Fruit fly (Drosophila melanogaster): ENCODE results near the gene Hip1.

Gene Hip1

DNA sequence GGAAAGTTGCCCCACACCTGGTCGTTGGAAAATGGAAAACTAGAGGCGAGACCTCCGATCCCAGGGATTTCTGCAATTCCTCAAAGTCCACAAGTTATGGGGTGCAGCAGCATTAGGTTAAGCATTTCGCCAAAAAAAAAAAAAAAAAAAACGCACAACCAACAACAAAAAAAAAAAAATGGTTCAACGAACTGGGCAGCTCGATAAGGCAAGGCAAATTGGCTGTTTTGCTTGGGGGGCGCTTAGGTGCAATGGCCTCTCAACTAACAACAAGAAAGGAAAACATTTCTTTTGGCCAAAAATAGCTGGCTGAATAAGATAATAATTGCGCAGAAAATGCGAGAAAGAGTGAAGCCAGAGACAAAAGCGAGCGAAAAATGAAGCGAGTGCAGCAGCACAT lies 26.8 kb upstream of the Hip1 start:
- TF ChIP-seq Sin3A (optimal IDR thresholded peaks at IDR 0.05) (no peak), Myc (optimal IDR thresholded peaks at IDR 0.05) (no peak), ttk (optimal IDR thresholded peaks at IDR 0.05) (no peak), insv (optimal IDR thresholded peaks at IDR 0.05) (no peak), h (optimal IDR thresholded peaks at IDR 0.05) (no peak), psq (optimal IDR thresholded peaks at IDR 0.05) (no peak)

DNA sequence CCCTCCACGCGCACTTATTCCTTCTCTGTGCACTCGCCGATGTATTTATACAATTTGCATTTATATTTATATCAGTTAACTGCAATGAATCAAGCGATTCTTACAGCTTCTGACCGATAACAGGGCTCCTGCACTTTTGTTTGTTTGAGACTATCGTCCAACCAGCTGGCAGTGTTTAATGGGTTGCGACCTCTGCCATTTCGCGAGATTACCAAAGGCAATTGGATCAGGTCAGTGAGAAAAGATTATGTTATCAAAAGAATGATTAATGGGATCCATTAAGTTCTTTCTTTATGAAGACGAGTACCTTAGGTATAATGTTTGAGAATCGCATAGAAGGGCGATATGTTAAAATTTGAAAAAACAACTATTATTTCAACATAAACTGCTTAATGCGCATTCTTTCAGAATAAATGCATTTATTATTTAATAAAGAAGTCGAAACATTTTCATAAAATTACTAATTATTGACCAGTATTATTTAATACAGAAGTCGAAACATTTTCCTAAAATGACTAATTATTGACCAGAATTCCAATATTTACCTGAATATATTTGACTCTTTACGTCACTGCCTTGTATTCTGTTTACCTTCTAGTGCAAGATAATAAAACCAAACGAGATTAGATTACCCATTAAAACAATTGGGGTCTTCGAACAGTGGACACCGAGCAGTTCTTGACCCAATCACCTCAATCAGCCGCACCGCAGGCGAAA lies 26.2 kb upstream of the Hip1 start:
- TF ChIP-seq psq (optimal IDR thresholded peaks at IDR 0.05) (no peak), ttk (optimal IDR thresholded peaks at IDR 0.05) (no peak), insv (optimal IDR thresholded peaks at IDR 0.05) (no peak), Sin3A (optimal IDR thresholded peaks at IDR 0.05) (no peak)

DNA sequence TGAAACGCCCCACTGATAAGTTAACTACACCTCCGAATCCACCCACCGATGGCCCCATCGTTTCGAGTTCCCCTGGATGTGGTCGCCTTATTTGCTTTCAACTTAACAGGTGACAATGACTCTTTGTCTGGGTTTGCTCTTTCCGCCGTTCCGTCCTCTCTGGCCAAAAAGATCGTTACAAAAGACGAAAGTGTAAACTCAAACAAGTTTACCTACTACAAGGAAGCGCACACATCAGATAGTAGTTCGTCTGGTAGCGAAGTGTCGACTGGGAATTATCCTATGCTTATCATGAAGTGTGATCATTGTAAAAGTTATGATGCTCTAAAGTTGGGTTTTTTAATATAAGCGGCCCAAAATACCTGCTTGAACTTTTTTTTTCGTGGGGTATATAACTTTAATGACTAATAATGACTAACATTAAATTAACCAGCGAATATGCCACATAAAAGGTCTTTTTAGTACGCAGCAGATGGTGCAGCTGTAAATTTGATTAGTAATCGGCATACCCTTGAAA lies 25.5 kb upstream of the Hip1 start:
- TF ChIP-seq insv (optimal IDR thresholded peaks at IDR 0.05) (no peak), h (optimal IDR thresholded peaks at IDR 0.05) (no peak)

DNA sequence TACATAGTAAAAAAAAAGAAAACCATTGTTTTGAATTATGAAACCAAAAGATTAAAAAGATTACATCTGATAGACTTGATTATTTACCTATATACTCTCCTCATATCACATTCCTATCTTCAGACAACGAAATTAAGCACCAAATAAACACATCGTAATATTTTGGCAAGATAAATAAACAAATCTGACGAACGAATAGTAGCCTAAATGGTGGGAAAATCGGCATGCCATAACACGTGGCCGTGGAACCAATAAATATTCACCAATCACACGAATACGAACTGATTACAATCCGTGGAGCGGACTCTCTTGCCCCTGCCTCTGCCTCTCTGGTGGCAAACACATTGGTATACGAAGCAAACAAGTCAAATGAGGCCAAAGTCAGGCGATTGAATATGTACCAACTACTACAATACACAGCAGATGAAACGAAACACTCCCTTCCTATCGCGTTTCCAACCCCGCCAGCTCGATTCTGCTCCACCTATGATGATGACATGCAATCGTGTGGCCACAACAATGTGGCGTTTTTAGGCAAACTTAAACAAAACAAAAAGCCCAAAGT lies 22.8 kb upstream of the Hip1 start:
- TF ChIP-seq h (optimal IDR thresholded peaks at IDR 0.05) = no peak
- no peak for TF ChIP-seq insv (optimal IDR thresholded peaks at IDR 0.05)
- TF ChIP-seq Myc (optimal IDR thresholded peaks at IDR 0.05) = no peak
- TF ChIP-seq Sin3A (optimal IDR thresholded peaks at IDR 0.05) = no peak
- TF ChIP-seq ttk (optimal IDR thresholded peaks at IDR 0.05) = no peak
- TF ChIP-seq psq (optimal IDR thresholded peaks at IDR 0.05) = no peak

DNA sequence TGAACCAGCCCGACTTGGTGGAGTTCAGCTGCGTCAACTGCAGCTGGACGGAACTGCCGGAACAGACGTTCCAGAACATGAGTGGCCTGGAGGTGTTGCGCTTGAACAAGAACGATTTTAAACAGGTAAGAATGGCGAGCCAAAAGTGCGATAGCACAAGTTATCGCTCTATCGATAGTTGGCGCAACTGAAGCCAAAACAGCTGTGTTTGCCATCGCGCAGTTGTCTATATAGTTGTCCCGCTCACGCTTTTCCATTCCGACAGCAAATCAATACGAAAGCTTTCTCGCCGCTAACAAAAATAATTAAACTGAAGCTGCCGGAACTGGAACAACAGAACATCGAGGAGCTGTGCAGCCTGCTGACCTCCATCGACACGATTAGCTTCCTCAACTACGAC lies 21.2 kb upstream of the Hip1 start:
- TF ChIP-seq Myc (optimal IDR thresholded peaks at IDR 0.05) (no peak), h (optimal IDR thresholded peaks at IDR 0.05) (no peak), psq (optimal IDR thresholded peaks at IDR 0.05) (no peak), insv (optimal IDR thresholded peaks at IDR 0.05) (no peak), ttk (optimal IDR thresholded peaks at IDR 0.05) (no peak), Sin3A (optimal IDR thresholded peaks at IDR 0.05) (no peak)

DNA sequence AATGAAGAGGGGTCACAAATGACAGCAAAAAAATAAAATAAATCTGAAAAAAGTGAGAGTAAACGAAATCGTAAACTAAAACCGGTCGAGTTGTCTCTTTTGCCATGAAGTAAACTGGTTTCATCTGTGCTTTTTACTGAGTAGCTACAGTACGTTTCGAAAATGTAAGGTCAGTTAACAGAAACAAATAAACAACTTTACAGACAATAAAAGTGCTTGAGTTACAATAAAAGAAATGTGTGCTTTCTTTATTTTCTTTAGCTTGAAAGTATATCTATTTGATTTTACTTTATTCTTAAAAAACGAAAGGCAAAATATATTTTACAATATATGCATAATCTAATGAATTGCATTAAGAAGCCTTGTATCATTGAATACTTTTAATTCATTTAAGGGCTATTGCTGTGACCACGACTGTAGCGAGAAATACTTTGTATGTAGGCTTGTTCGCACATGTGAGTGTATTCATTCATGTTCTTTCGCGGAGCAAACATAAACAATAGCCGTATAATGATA lies 19.6 kb upstream of the Hip1 start:
- TF ChIP-seq psq (optimal IDR thresholded peaks at IDR 0.05) = no peak
- no peak for TF ChIP-seq ttk (optimal IDR thresholded peaks at IDR 0.05)
- TF ChIP-seq Sin3A (optimal IDR thresholded peaks at IDR 0.05) = no peak
- no peak for TF ChIP-seq Myc (optimal IDR thresholded peaks at IDR 0.05)
- TF ChIP-seq insv (optimal IDR thresholded peaks at IDR 0.05) = no peak
- no peak for TF ChIP-seq h (optimal IDR thresholded peaks at IDR 0.05)

DNA sequence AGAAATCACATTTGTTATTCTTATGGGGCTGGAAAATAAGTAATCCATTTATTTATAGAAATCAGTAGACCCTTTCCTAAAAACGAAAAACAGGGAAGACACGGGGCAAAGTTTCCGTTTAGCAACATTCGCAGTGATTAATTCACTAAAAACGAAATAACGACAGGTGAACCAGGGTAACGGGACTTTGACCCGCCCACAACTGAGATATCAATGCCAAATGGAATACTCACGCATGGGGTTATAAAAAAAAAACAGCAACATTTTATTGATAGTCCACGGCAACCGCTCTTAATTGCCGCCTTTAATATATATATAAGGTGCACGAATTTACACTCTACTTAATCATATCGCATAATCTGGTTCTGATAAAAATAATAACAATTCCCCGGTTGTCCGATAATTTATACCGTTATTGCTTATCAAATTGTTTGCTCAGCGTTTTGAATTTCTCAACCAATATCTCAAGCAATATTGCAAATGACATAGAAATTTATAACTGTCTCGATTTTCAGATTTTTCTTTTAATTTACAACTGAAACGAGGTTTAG lies 18.4 kb upstream of the Hip1 start:
- TF ChIP-seq Sin3A (optimal IDR thresholded peaks at IDR 0.05) (no peak), h (optimal IDR thresholded peaks at IDR 0.05) (no peak), Myc (optimal IDR thresholded peaks at IDR 0.05) (no peak), psq (optimal IDR thresholded peaks at IDR 0.05) (no peak), ttk (optimal IDR thresholded peaks at IDR 0.05) (no peak), insv (optimal IDR thresholded peaks at IDR 0.05) (no peak)

DNA sequence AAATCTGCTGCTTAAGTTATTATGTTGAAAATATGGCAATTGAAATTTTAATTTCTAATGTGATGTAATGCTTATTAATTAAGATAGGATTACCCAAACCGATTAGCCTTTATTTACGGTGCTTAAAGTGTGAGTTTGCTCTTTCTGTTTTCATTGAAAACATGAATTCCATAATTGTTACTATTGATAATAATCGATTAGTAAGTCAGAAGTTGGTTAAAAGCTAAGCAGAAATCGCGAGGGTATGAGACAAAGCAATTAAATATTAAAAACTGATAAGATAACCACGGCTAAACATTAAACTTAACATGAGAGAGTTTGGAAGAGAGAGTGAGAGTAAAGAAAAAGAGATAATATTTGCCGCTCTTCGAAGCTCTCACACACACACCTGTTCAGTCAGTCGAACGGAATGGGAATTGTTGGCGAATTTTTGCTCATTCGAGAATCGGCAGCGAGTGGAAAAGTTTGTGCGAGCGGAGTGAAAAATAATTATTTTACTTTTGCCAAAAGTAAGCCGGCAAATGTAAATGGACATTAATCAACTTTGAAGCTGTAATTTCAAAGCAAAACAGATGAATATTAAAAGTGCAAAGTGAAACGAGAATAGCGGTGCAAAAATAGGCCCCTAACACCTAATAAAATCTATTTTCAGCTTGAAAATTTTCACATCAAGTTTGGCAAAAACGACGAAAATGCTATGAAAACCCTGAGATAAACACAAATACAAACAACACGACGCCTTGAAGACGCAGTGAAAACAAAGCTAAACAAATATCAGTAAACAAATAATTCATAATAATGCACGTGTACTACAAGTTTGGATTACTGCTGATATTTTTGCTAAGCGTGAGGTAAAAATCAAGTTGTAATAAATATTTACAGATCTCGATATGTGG lies 17.7 kb upstream of the Hip1 start:
- TF ChIP-seq h (optimal IDR thresholded peaks at IDR 0.05) = no peak
- TF ChIP-seq Sin3A (optimal IDR thresholded peaks at IDR 0.05) = no peak
- TF ChIP-seq ttk (optimal IDR thresholded peaks at IDR 0.05) = no peak
- TF ChIP-seq Myc (optimal IDR thresholded peaks at IDR 0.05) = no peak
- TF ChIP-seq psq (optimal IDR thresholded peaks at IDR 0.05) = no peak
- TF ChIP-seq insv (optimal IDR thresholded peaks at IDR 0.05) = no peak

DNA sequence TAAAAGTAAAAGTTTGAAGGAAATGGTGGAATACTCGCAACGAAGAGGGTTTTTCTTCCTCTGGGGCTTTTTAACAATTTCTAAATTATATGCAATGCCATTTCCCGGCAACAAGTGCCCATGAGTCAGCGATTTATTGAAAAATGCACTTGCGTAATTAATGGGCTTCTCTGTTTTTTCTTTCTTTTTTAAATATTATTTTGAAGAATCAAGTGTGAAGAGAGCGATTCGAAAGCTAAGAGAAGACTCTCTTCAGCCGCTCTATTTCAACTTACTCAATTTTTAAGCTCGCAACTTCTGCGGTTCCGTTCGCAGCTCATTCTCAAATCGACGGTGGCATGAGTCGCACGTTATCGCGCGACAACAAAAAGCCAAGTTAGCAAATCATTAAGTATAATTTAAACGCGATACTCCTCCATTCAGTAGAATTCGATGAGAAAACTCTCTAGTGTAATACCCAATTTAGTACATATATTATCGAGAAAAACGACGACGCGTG lies 16.6 kb upstream of the Hip1 start, which contains the start of gene CG42709:
CG42709 (plus strand) TSS at position 318 of the 499 bp plus-strand sequence.
- TF ChIP-seq Sin3A (optimal IDR thresholded peaks at IDR 0.05) (no peak), insv (optimal IDR thresholded peaks at IDR 0.05) (no peak), psq (optimal IDR thresholded peaks at IDR 0.05) (no peak), Myc (optimal IDR thresholded peaks at IDR 0.05) (no peak)

DNA sequence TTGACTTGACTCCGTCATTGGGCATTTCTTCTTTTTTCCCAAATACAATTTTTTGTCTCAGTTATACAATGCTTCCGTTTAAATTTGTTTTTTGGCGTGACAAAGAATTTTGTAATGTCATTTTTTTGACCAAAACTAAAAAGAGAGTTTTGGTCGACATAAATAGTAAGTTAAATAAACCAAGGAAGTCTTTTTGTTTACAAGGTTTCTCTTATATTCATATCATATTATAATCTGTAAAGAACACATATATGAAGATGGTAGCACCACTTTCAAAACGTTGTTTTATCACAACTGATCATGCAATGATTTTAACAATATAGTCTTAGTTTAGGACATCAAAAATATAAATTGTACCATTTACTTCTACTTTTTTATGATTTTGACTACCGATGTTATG lies 7.6 kb upstream of the Hip1 start, which contains the start of the genes CG10969 and CG17666:
CG10969 (minus strand) TSS at position 101 of the 400 bp plus-strand sequence.
CG17666 (plus strand) TSS at position 329 of the 400 bp plus-strand sequence.
- no peak for TF ChIP-seq psq (optimal IDR thresholded peaks at IDR 0.05)
- no peak for TF ChIP-seq Sin3A (optimal IDR thresholded peaks at IDR 0.05)
- TF ChIP-seq ttk (optimal IDR thresholded peaks at IDR 0.05) = no peak
- TF ChIP-seq Myc (optimal IDR thresholded peaks at IDR 0.05) = no peak
- no peak for TF ChIP-seq insv (optimal IDR thresholded peaks at IDR 0.05)
- no peak for TF ChIP-seq h (optimal IDR thresholded peaks at IDR 0.05)

DNA sequence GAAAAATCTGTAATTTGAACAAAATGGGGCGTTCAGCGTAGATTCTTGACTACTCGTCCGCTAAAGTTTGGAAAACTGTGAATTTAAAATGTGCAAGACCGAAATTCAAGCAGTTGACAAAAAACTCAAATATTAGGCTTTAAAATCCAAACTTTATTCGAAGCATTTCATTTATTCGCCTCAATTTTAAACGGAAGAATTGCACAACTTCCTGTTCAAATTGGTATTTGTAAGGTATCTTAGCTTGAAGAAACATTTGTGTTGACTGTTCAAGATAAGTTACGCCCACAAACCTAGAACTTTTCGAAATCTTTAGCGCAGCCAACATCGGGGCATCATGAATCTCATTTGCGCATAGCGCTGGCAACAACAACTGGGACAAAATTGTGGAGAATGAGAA lies 5.2 kb upstream of the Hip1 start, which contains the start of gene CG32106:
CG32106 (minus strand) TSS at position 101 of the 400 bp plus-strand sequence.
- TF ChIP-seq h (optimal IDR thresholded peaks at IDR 0.05) (no peak), psq (optimal IDR thresholded peaks at IDR 0.05) (no peak), Myc (optimal IDR thresholded peaks at IDR 0.05) (no peak), Sin3A (optimal IDR thresholded peaks at IDR 0.05) (no peak), insv (optimal IDR thresholded peaks at IDR 0.05) (no peak), ttk (optimal IDR thresholded peaks at IDR 0.05) (no peak)

Data from Kc167 (cell line).